Worm (Caenorhabditis elegans): ENCODE measurements around the gene ctbp-1.

- TF ChIP-seq F49E8.2 (tag; optimal IDR thresholded peaks at IDR 0.05; ENCODE audit: insufficient read depth) (no peak), ztf-3 (GFP tag; optimal IDR thresholded peaks at IDR 0.05) (no peak), pha-4 (tag; optimal IDR thresholded peaks at IDR 0.05) (no peak), nfya-1 (tag; optimal IDR thresholded peaks at IDR 0.05; ENCODE audit: borderline replicate concordance, insufficient read depth) (no peak), attf-6 (GFP tag; IDR thresholded peaks at IDR 0.05) (no peak), fkh-3 (tag; optimal IDR thresholded peaks at IDR 0.05) (no peak), egl-44 (GFP tag; IDR thresholded peaks at IDR 0.05) (no peak), unc-62 (GFP tag; optimal IDR thresholded peaks at IDR 0.05) (no peak), lsy-27 (tag; optimal IDR thresholded peaks at IDR 0.05; ENCODE audit: borderline replicate concordance, insufficient read depth) (no peak), Y67H2A.10 (GFP tag; conservative IDR thresholded peaks at IDR 0.05) (no peak), ama-1 (optimal IDR thresholded peaks at IDR 0.05) (no peak), ama-1 (GFP tag; optimal IDR thresholded peaks at IDR 0.05) (no peak)
Measured at ce11 chrX:5903896-5904295, 41.4 kb downstream of the ctbp-1 start.

Measured in whole organism, young adult.